Fruit fly (Drosophila melanogaster) whole organism: ENCODE measurements around the gene Osi11.

ENCODE experiments used
- CG8478 ChIP-seq: fragments of >200 bp; optimal IDR thresholded peaks from 2 replicates; lab custom pipeline; 2018; ENCODE audit warnings: inconsistent platforms
- Dll ChIP-seq: fragments of >200 bp; optimal IDR thresholded peaks from 2 replicates; lab custom pipeline; 2017
- EcR ChIP-seq, 2 experiments: fragments of >200 bp; optimal IDR thresholded peaks; 2 replicates each; lab custom pipeline; 2017; ENCODE audit warnings: missing biosample characterization in 2 of 2, missing genetic modification characterization in 2 of 2, missing genetic modification reagents in 2 of 2
- pan ChIP-seq: fragments of >200 bp; optimal IDR thresholded peaks from 2 replicates; lab custom pipeline; 2017
- psq ChIP-seq: fragments of >200 bp; optimal IDR thresholded peaks from 2 replicates; lab custom pipeline; 2017
- usp ChIP-seq: fragments of >200 bp; optimal IDR thresholded peaks from 2 replicates; lab custom pipeline; 2017; ENCODE audit warnings: missing biosample characterization, missing genetic modification characterization, mixed read lengths

Gene Osi11

DNA sequence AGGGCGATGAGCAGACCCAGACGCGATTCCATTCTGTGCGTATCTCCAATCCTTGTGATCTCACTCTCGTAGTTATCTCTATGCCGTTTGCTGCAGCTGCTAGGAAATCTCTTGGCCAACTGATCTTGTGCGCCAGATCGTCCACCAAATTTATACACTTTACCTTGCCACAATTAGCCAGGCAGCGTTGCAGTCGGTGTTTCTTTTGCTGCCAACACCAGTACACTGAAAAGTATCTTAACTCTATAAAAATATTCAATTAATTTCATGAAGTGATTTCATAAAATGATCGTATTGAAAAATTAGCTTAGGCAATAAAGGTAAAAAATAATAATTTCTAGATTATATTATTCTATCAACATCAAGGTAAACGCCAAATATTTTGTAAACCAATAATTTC lies at the start of gene Osi11:
Gene Osi11 (minus strand): TSS at position 101 of the 400 bp plus-strand sequence.
- TF ChIP-seq EcR (GFP tag; optimal IDR thresholded peaks at IDR 0.05; lab: Kevin White, UChicago) (no peak), CG8478 (lab: Kevin White, UChicago) (no peak), usp (no peak), psq (lab: Kevin White, UChicago) (no peak), pan (lab: Kevin White, UChicago) (no peak), Dll (lab: Kevin White, UChicago) (no peak)

DNA sequence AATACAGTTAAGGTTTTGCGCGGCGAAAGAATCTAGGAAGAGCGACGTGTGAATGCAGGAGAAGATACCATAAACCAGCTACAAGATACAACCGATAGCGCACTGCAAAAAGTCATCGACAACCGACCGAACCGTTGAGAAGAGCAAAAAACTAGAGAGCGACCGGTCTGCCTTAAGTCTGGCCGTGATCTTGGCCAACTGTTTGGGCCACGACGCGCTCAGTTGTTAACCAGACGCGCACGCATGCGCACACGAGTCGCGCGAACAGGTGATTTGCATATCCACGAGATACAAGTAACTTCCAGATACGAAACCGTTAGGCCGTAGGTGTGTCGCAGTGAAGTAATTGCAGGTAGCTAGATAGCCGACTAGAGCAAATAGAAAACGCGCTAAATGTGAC lies 46.5 kb upstream of the Osi11 start:
- TF ChIP-seq usp (no peak), pan (lab: Kevin White, UChicago) (no peak), Dll (lab: Kevin White, UChicago) (no peak), EcR (GFP tag; optimal IDR thresholded peaks at IDR 0.05; lab: Kevin White, UChicago) (no peak), psq (lab: Kevin White, UChicago) (no peak), CG8478 (lab: Kevin White, UChicago) (no peak)

DNA sequence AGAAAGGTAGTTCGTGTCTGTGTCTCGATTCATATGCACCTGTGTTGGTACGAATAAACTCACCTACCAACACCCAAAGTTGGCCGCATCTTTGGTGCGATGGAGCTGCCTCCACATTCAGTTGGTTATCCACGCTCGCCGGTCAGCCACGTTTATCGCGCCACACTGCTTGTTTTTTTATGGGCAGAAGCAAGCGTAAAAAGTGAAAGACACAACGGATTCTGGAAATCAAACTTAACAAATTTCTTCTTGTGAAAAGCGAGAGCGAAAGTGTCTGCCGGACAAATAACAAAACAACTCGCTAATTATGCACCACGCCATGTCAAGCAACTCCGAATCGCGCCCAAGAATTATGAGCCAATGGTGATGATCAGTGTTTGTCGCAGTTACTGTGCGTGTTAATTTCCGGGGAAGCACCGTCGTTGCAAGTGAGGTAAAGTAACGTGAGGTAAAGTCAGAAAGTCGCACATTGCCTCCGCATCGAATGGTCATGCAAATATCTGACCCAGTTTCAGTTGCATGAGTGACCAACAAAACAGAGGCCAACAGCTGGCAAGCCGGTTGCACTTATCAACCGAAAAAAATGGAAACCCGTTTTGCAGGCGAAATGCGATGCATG lies 43.2 kb upstream of the Osi11 start, which contains the start of gene Osi17:
Gene Osi17 (plus strand): TSS at position 132 of the 619 bp plus-strand sequence.
- no peak for TF ChIP-seq psq (lab: Kevin White, UChicago)
- no peak for TF ChIP-seq CG8478 (lab: Kevin White, UChicago)
- TF ChIP-seq usp: no peak
- TF ChIP-seq pan (lab: Kevin White, UChicago): no peak
- TF ChIP-seq Dll (lab: Kevin White, UChicago): no peak
- TF ChIP-seq EcR (GFP tag; optimal IDR thresholded peaks at IDR 0.05; lab: Kevin White, UChicago): no peak

DNA sequence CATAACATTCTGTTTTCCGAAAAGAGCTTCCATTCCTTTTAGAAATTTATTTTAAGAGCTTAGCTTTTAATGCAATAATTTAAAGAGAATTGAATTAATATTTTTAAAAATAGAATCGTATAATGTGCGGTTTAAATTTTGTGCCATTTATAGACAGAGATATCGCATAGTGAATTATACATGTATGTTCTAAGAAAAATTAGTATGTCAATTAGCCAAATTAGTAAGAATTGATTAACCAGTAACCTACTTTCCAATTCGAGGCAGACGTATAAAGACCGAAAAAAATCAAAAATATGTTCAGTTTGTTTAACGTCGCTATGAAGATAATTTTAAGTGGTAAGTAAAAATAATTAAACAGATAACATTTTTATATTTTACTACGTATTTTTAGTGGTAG lies 41.1 kb upstream of the Osi11 start, which contains the start of gene CG31560:
Gene CG31560 (plus strand): TSS at position 301 of the 400 bp plus-strand sequence.
- no peak for TF ChIP-seq pan (lab: Kevin White, UChicago)
- TF ChIP-seq usp: no peak
- no peak for TF ChIP-seq EcR (GFP tag; optimal IDR thresholded peaks at IDR 0.05; lab: Kevin White, UChicago)
- no peak for TF ChIP-seq CG8478 (lab: Kevin White, UChicago)
- no peak for TF ChIP-seq Dll (lab: Kevin White, UChicago)
- no peak for TF ChIP-seq psq (lab: Kevin White, UChicago)

DNA sequence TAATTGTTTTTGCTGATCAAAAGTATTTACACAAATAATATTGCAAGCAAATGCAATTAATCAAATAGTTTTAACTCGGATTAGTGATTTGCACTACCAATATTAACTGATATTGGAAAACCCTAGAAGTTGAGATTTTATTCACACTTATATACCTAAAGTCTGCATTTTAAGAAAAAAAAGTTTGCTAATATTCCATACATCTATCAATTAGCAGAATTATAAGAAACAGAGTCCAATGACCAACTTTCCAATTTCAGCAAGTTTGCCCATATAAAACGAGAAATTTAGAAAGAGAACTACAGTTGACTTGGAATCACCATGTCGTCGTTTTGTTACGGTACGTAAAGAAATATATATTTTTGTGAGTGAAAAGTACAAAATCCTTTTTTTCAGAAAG lies 38.0 kb upstream of the Osi11 start, which contains the start of gene CG46026:
Gene CG46026 (plus strand): TSS at position 301 of the 400 bp plus-strand sequence.
- TF ChIP-seq Dll (lab: Kevin White, UChicago) (no peak), psq (lab: Kevin White, UChicago) (no peak), EcR (GFP tag; optimal IDR thresholded peaks at IDR 0.05; lab: Kevin White, UChicago) (no peak), CG8478 (lab: Kevin White, UChicago) (no peak), usp (no peak), pan (lab: Kevin White, UChicago) (no peak)

DNA sequence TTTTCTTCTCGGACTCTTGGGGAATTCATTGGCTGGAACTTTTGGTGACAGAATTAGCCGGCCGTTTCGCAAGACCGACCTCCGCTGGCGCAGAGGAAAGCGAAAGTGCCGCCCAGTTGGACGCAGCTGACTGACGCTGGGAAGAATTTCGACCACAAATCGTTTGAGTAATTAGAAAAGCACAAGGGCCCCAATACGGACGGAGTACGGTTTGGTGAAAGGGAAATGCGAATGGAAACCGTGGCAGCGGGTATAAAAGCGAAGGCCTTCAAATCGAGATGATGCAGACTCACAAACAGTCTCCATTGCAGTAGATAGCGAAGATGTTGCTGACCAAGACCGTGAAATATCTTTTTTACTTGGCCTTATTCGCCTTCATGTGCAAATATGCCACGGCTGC lies 36.4 kb upstream of the Osi11 start, which contains the start of gene Osi16:
Gene Osi16 (plus strand): TSS at position 301 of the 400 bp plus-strand sequence.
- TF ChIP-seq pan (lab: Kevin White, UChicago): no peak
- no peak for TF ChIP-seq EcR (GFP tag; optimal IDR thresholded peaks at IDR 0.05; lab: Kevin White, UChicago)
- TF ChIP-seq CG8478 (lab: Kevin White, UChicago): no peak
- TF ChIP-seq usp: no peak
- TF ChIP-seq psq (lab: Kevin White, UChicago): no peak
- TF ChIP-seq Dll (lab: Kevin White, UChicago): no peak

DNA sequence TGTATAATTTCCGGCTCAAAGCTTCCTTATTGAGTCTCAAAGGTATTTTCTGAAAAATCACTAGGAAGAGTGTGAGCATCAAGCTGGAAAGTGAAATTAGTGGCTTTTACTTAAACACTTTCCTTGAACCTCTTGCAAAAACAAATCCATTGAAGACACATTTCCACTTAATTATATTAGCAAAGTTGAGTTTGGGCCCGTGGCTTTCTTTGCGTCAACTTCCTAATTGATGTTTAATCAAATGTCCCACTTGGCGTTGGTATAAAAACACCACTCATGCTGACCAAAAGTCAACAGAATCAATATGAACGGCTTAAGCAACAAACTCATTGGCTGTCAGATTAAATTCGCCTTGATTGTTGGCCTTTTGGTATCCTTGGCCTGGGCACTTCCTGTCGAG lies 35.2 kb upstream of the Osi11 start, which contains the start of gene CG46396:
Gene CG46396 (plus strand): TSS at position 301 of the 400 bp plus-strand sequence.
- TF ChIP-seq pan (lab: Kevin White, UChicago) (no peak), Dll (lab: Kevin White, UChicago) (no peak), usp (no peak), EcR (GFP tag; optimal IDR thresholded peaks at IDR 0.05; lab: Kevin White, UChicago) (no peak), CG8478 (lab: Kevin White, UChicago) (no peak), psq (lab: Kevin White, UChicago) (no peak)

DNA sequence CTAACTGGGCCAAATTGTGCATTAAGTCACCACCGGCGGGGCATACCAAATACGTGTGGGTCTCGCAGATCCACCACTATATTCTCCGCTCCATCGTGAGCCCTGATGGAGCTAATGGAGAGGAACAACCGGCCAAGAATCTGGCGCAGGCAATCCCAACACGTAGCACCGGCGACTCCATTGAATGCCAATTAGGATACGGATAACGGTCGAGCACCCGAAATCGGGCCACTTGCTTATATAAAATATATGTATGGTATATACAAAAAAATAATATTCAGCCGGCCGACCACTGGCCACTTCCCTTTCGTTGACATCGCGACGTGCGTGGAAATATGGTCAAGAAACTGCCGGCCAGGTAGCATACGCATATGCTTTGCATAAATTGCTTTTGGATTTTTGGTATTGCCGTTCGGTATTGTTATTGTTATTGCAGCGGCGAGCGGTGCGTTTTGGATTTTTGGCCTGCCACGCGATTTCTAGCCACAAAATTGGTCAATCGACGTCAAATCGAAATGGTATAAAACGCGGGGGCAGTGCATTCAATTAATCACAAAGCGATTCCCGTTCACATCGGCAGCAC lies 32.8 kb upstream of the Osi11 start, which contains the start of gene Osi15:
Gene Osi15 (plus strand): TSS at position 548 of the 583 bp plus-strand sequence.
- no peak for TF ChIP-seq usp
- no peak for TF ChIP-seq pan (lab: Kevin White, UChicago)
- TF ChIP-seq EcR (GFP tag; optimal IDR thresholded peaks at IDR 0.05; lab: Kevin White, UChicago): no peak
- no peak for TF ChIP-seq psq (lab: Kevin White, UChicago)
- no peak for TF ChIP-seq CG8478 (lab: Kevin White, UChicago)
- no peak for TF ChIP-seq Dll (lab: Kevin White, UChicago)

DNA sequence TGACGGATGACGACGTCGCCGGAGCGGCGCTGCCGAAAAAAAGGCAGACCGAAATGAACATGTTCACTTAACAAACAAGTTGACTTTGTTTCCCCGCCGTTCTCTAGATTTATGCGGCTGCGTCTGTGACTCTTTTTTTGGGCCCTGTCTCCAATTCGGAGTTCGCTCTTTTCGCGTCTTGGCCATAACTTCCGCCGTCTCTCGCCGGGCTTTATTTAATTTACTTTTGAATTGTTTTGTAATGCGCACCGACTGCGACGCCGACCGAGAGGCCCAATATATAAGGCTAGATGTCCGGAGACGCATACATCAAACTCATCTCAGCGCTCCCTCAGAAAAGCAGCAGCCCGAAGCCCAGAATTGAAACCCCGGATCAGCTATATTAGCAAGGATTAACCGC lies 30.3 kb upstream of the Osi11 start, which contains the start of gene Osi14:
Gene Osi14 (plus strand): TSS at position 301 of the 400 bp plus-strand sequence.
- TF ChIP-seq CG8478 (lab: Kevin White, UChicago): no peak
- no peak for TF ChIP-seq psq (lab: Kevin White, UChicago)
- TF ChIP-seq usp: no peak
- no peak for TF ChIP-seq Dll (lab: Kevin White, UChicago)
- TF ChIP-seq EcR (GFP tag; optimal IDR thresholded peaks at IDR 0.05; lab: Kevin White, UChicago): no peak
- TF ChIP-seq pan (lab: Kevin White, UChicago): no peak

DNA sequence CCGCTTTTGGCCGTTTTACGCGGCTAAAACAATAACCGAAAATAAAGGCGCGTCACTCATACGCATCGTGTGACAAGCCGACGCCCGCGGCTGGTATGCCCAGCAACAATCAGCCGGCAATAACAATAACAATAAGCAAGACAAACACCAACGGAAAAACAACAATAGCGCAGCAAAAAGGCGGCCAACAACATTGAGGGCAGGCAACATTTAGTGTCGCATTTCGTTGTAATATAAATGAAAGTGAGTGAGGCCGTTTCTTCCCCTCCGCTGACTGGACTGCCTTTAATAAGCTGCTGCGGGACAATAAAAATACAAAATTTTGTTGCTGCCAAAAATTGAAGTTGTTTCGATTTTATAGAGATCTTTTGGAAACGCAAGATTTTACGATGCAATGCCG lies 28.6 kb upstream of the Osi11 start:
- TF ChIP-seq CG8478 (lab: Kevin White, UChicago) (no peak), psq (lab: Kevin White, UChicago) (no peak), usp (no peak), pan (lab: Kevin White, UChicago) (no peak), EcR (GFP tag; optimal IDR thresholded peaks at IDR 0.05; lab: Kevin White, UChicago) (no peak), Dll (lab: Kevin White, UChicago) (no peak)

DNA sequence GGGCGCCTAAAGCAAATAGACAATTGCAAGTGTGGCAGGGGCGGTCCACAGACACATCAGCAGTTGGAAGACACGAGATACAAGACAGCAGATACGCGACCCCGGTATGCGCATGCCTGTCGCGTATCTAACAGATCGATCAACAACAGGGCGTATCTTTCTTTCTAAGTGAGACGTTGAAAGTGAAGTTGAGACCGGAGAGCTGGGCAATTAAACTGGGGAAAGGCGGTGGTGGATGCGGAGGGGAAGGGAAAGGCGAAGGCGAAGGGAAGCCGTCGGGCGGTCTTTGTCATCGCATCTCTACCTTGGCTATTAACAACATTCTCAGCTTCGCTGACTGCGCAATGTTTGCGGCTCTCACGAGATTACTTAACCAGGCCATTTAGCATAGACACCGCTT lies 25.5 kb upstream of the Osi11 start:
- TF ChIP-seq psq (lab: Kevin White, UChicago) (no peak), EcR (GFP tag; optimal IDR thresholded peaks at IDR 0.05; lab: Kevin White, UChicago) (no peak), Dll (lab: Kevin White, UChicago) (no peak), pan (lab: Kevin White, UChicago) (no peak), usp (no peak), CG8478 (lab: Kevin White, UChicago) (no peak)
